Worm (Caenorhabditis elegans) whole organism, L2 larva: ENCODE data around the gene unc-60.

ENCODE experiments used
- alr-1 ChIP-seq: fragments of 150-350 bp; optimal IDR thresholded peaks from 2 replicates; lab custom pipeline; 2014; ENCODE audit warnings: missing biosample characterization, missing genetic modification characterization
- aly-2 ChIP-seq: fragments of 150-350 bp; optimal IDR thresholded peaks from 2 replicates; lab custom pipeline; 2014; ENCODE audit warnings: missing biosample characterization, missing genetic modification characterization
- ama-1 ChIP-seq: fragments of 150-350 bp; optimal IDR thresholded peaks from 2 replicates; lab custom pipeline; 2018; ENCODE audit warnings: inconsistent platforms
- egl-27 ChIP-seq: sonication (generic microtip); optimal IDR thresholded peaks from 3 replicates; lab custom pipeline; 2017; ENCODE audit warnings: missing biosample characterization, missing genetic modification reagents, missing genetic modification characterization
- elt-3 ChIP-seq: sonication (generic microtip); optimal IDR thresholded peaks from 2 replicates; lab custom pipeline; 2017; ENCODE audit warnings: missing biosample characterization, missing genetic modification characterization
- fos-1 ChIP-seq: fragments of 150-350 bp; optimal IDR thresholded peaks from 2 replicates; lab custom pipeline; 2014; ENCODE audit warnings: missing biosample characterization, missing genetic modification characterization
- lin-13 ChIP-seq: fragments of 150-350 bp; optimal IDR thresholded peaks from 2 replicates; lab custom pipeline; 2014; ENCODE audit warnings: missing biosample characterization, missing genetic modification reagents, missing genetic modification characterization
- nhr-77 ChIP-seq: fragments of 150-350 bp; optimal IDR thresholded peaks from 2 replicates; lab custom pipeline; 2014; ENCODE audit warnings: missing biosample characterization, missing genetic modification characterization
- snpc-4 ChIP-seq: fragments of 150-350 bp; optimal IDR thresholded peaks from 2 replicates; lab custom pipeline; 2014; ENCODE audit warnings: missing biosample characterization, missing genetic modification characterization
- unc-55 ChIP-seq: fragments of 150-350 bp; sonication (generic microtip); optimal IDR thresholded peaks from 3 replicates; lab custom pipeline; 2014; ENCODE audit warnings: missing biosample characterization, missing genetic modification reagents, missing genetic modification characterization
- unc-62 ChIP-seq: fragments of 150-350 bp; optimal IDR thresholded peaks from 2 replicates; lab custom pipeline; 2014; ENCODE audit warnings: missing biosample characterization, missing genetic modification reagents, missing genetic modification characterization
- ztf-11 ChIP-seq: sonication (generic microtip); optimal IDR thresholded peaks from 2 replicates; lab custom pipeline; 2017; ENCODE audit warnings: missing biosample characterization, missing genetic modification characterization

ce11 chrV:1505995-1506394 lies 31.1 kb downstream of the unc-60 start, which contains the start of gene sru-28:
- TF ChIP-seq ama-1 (lab: Kevin White, UChicago) (no peak), egl-27 (tag; lab: Kevin White, UChicago) (no peak), unc-55 (GFP tag; lab: Kevin White, UChicago) (no peak), lin-13 (GFP tag; lab: Kevin White, UChicago) (no peak), ztf-11 (tag; lab: Kevin White, UChicago) (no peak), snpc-4 (no peak), fos-1 (no peak), elt-3 (no peak), nhr-77 (tag; lab: Kevin White, UChicago) (no peak), alr-1 (tag; lab: Kevin White, UChicago) (no peak), unc-62 (GFP tag; lab: Kevin White, UChicago) (no peak), aly-2 (no peak)
